Fruit fly (Drosophila melanogaster) whole organism, embryonic: Measurements from ENCODE around the gene CG14442.
A peak's percentile ranks its signal among the peaks of the same experiment; 100 is the strongest.

Experiments
- BEAF-32 ChIP-seq: fragments of 200-800 bp; sonication (Bioruptor generic); optimal IDR thresholded peaks from 3 replicates; lab custom pipeline; 2017; ENCODE audit warnings: missing biosample characterization, missing genetic modification characterization, mild to moderate bottlenecking, moderate library complexity, missing genetic modification reagents
- CG11695 ChIP-seq: fragments of 200-800 bp; sonication (Bioruptor generic); IDR thresholded peaks from 3 replicates; pipeline ENCODE4 v1.3.6; 2022; ENCODE audit warnings: missing biosample characterization, missing genetic modification characterization
- CG12769 ChIP-seq: fragments of 200-800 bp; sonication (Bioruptor generic); optimal IDR thresholded peaks from 2 replicates; lab custom pipeline; 2019; ENCODE audit warnings: missing biosample characterization, mild to moderate bottlenecking, missing genetic modification characterization, moderate library complexity
- CG13624 ChIP-seq: fragments of 200-800 bp; sonication (Bioruptor generic); optimal IDR thresholded peaks from 2 replicates; lab custom pipeline; 2016; ENCODE audit warnings: missing biosample characterization, missing genetic modification characterization
- CG1529 ChIP-seq: fragments of 200-800 bp; sonication (Bioruptor generic); optimal IDR thresholded peaks from 3 replicates; lab custom pipeline; 2018; ENCODE audit warnings: missing biosample characterization, missing genetic modification characterization
- CG15514 ChIP-seq: fragments of 200-800 bp; sonication (Bioruptor generic); optimal IDR thresholded peaks from 3 replicates; lab custom pipeline; 2017; ENCODE audit warnings: missing biosample characterization, missing genetic modification characterization, mild to moderate bottlenecking, moderate library complexity, missing genetic modification reagents
- CG2202 ChIP-seq: fragments of 200-800 bp; sonication (Bioruptor generic); optimal IDR thresholded peaks from 2 replicates; lab custom pipeline; 2018; ENCODE audit warnings: missing biosample characterization, mild to moderate bottlenecking, missing genetic modification characterization
- CG2875 ChIP-seq: fragments of 200-800 bp; sonication (Bioruptor generic); optimal IDR thresholded peaks from 2 replicates; lab custom pipeline; 2017; ENCODE audit warnings: missing biosample characterization, mild to moderate bottlenecking, missing genetic modification characterization, missing genetic modification reagents
- CG31441 ChIP-seq: fragments of 200-800 bp; sonication (Bioruptor generic); IDR thresholded peaks from 2 replicates; pipeline ENCODE4 v1.3.6; 2022; ENCODE audit warnings: missing biosample characterization, missing genetic modification characterization
- CG3847 ChIP-seq: fragments of 200-800 bp; sonication (Bioruptor generic); IDR thresholded peaks from 2 replicates; pipeline ENCODE4 v1.3.6; 2022; ENCODE audit warnings: missing biosample characterization, missing genetic modification characterization
- CG4707 ChIP-seq: fragments of 200-800 bp; sonication (Bioruptor generic); optimal IDR thresholded peaks from 2 replicates; lab custom pipeline; 2018; ENCODE audit warnings: missing biosample characterization, mild to moderate bottlenecking, missing genetic modification characterization, moderate library complexity
- CG5180 ChIP-seq: fragments of 200-800 bp; sonication (Bioruptor generic); optimal IDR thresholded peaks from 3 replicates; lab custom pipeline; 2017; ENCODE audit warnings: missing biosample characterization, missing genetic modification characterization, mild to moderate bottlenecking, moderate library complexity, missing genetic modification reagents
- CG6683 ChIP-seq: fragments of 200-800 bp; sonication (Bioruptor generic); optimal IDR thresholded peaks from 2 replicates; lab custom pipeline; 2017; ENCODE audit warnings: missing biosample characterization, mild to moderate bottlenecking, missing genetic modification characterization, missing genetic modification reagents
- CG6854 ChIP-seq: fragments of 200-800 bp; sonication (Bioruptor generic); optimal IDR thresholded peaks from 3 replicates; lab custom pipeline; 2017; ENCODE audit warnings: missing biosample characterization, mild to moderate bottlenecking, missing genetic modification characterization
- CG7786 ChIP-seq: fragments of 200-800 bp; sonication (Bioruptor generic); optimal IDR thresholded peaks from 2 replicates; lab custom pipeline; 2016; ENCODE audit warnings: missing biosample characterization, missing genetic modification characterization
- CG9437 ChIP-seq: fragments of 200-800 bp; sonication (Bioruptor generic); optimal IDR thresholded peaks from 2 replicates; lab custom pipeline; 2018; ENCODE audit warnings: missing biosample characterization, mild to moderate bottlenecking, missing genetic modification characterization
- CG9932 ChIP-seq: fragments of 200-800 bp; sonication (Bioruptor generic); IDR thresholded peaks from 2 replicates; pipeline ENCODE4 v1.3.6; 2022; ENCODE audit warnings: missing biosample characterization, missing genetic modification characterization
- CoRest ChIP-seq: fragments of 200-800 bp; sonication (Bioruptor generic); optimal IDR thresholded peaks from 3 replicates; lab custom pipeline; 2018; ENCODE audit warnings: missing biosample characterization, mild to moderate bottlenecking, missing genetic modification characterization, moderate library complexity
- Dfd ChIP-seq, 2 experiments: fragments of >200 bp; optimal IDR thresholded peaks; 2 replicates each; lab custom pipeline; 2017; ENCODE audit warnings: missing biosample characterization in 2 of 2, missing genetic modification characterization in 2 of 2
- Fer3 ChIP-seq: fragments of 200-800 bp; sonication (Bioruptor generic); optimal IDR thresholded peaks from 2 replicates; lab custom pipeline; 2018; ENCODE audit warnings: missing biosample characterization, mild to moderate bottlenecking, missing genetic modification characterization, moderate library complexity
- Gsc ChIP-seq: fragments of 200-800 bp; sonication (Bioruptor generic); IDR thresholded peaks from 2 replicates; pipeline ENCODE4 v1.3.6; 2022; ENCODE audit warnings: missing biosample characterization, missing genetic modification characterization
- Gug ChIP-seq: fragments of 200-800 bp; sonication (Bioruptor generic); IDR thresholded peaks from 4 replicates; pipeline ENCODE4 v1.3.6; 2022; ENCODE audit warnings: missing biosample characterization, missing genetic modification characterization
- HmgD ChIP-seq: fragments of 200-800 bp; sonication (Bioruptor generic); optimal IDR thresholded peaks from 3 replicates; lab custom pipeline; 2016; ENCODE audit warnings: missing biosample characterization, missing genetic modification characterization
- MBD-R2 ChIP-seq: fragments of 200-800 bp; sonication (Bioruptor generic); IDR thresholded peaks from 2 replicates; pipeline ENCODE4 v1.3.6; 2022; ENCODE audit warnings: missing biosample characterization, missing genetic modification characterization
- Mes4 ChIP-seq: fragments of 200-800 bp; sonication (Bioruptor generic); optimal IDR thresholded peaks from 2 replicates; lab custom pipeline; 2016; ENCODE audit warnings: missing biosample characterization, missing genetic modification characterization
- Mrtf ChIP-seq: fragments of 200-800 bp; sonication (Bioruptor generic); IDR thresholded peaks from 3 replicates; pipeline ENCODE4 v1.3.6; 2022; ENCODE audit warnings: missing biosample characterization, missing genetic modification characterization
- Stat92E ChIP-seq, 3 experiments: fragments of >200 bp in 2 of 3; fragments of 200-800 bp in 1 of 3; sonication (Bioruptor generic) in 1 of 3; optimal IDR thresholded peaks; 2 replicates each; lab custom pipeline; 2017 to 2019; ENCODE audit warnings: missing biosample characterization in 3 of 3, missing genetic modification characterization in 3 of 3, mild to moderate bottlenecking in 1 of 3, moderate library complexity in 1 of 3
- ash1 ChIP-seq: fragments of 200-800 bp; sonication (Bioruptor generic); optimal IDR thresholded peaks from 2 replicates; lab custom pipeline; 2018; ENCODE audit warnings: missing biosample characterization, mild to moderate bottlenecking, missing genetic modification characterization
- bigmax ChIP-seq: fragments of 200-800 bp; sonication (Bioruptor generic); optimal IDR thresholded peaks from 2 replicates; lab custom pipeline; 2018; ENCODE audit warnings: missing biosample characterization, mild to moderate bottlenecking, missing genetic modification characterization
- crc ChIP-seq: fragments of 200-800 bp; sonication (Bioruptor generic); optimal IDR thresholded peaks from 2 replicates; lab custom pipeline; 2016; ENCODE audit warnings: missing biosample characterization, missing genetic modification characterization
- en ChIP-seq: fragments of 200-800 bp; sonication (Bioruptor generic); optimal IDR thresholded peaks from 2 replicates; lab custom pipeline; 2016; ENCODE audit warnings: missing biosample characterization, missing genetic modification characterization
- eve ChIP-seq, 2 experiments: fragments of >200 bp; optimal IDR thresholded peaks; 2 replicates each; lab custom pipeline; 2017; ENCODE audit warnings: missing biosample characterization in 2 of 2, missing genetic modification characterization in 2 of 2
- fd3F ChIP-seq: fragments of 200-800 bp; sonication (Bioruptor generic); optimal IDR thresholded peaks from 2 replicates; lab custom pipeline; 2018; ENCODE audit warnings: missing biosample characterization, mild to moderate bottlenecking, missing genetic modification characterization, moderate library complexity
- lab ChIP-seq: fragments of 200-800 bp; sonication (Bioruptor generic); optimal IDR thresholded peaks from 3 replicates; lab custom pipeline; 2017; ENCODE audit warnings: missing biosample characterization, missing genetic modification characterization, mild to moderate bottlenecking, moderate library complexity, missing genetic modification reagents
- lbe ChIP-seq: fragments of 200-800 bp; sonication (Bioruptor generic); optimal IDR thresholded peaks from 2 replicates; lab custom pipeline; 2016; ENCODE audit warnings: missing biosample characterization, mild to moderate bottlenecking, missing genetic modification characterization
- lmd ChIP-seq: fragments of 200-800 bp; sonication (Bioruptor generic); IDR thresholded peaks from 2 replicates; pipeline ENCODE4 v1.3.6; 2022; ENCODE audit warnings: missing biosample characterization, missing genetic modification characterization
- odd ChIP-seq: fragments of 200-800 bp; sonication (Bioruptor generic); optimal IDR thresholded peaks from 2 replicates; lab custom pipeline; 2017; ENCODE audit warnings: missing biosample characterization, mild to moderate bottlenecking, missing genetic modification characterization
- peb ChIP-seq: fragments of 200-800 bp; sonication (Bioruptor generic); IDR thresholded peaks from 2 replicates; pipeline ENCODE4 v1.3.6; 2022; ENCODE audit warnings: missing biosample characterization, missing genetic modification characterization
- phol ChIP-seq: fragments of 200-800 bp; sonication (Bioruptor generic); optimal IDR thresholded peaks from 3 replicates; lab custom pipeline; 2018; ENCODE audit warnings: missing biosample characterization, mild to moderate bottlenecking, missing genetic modification characterization, moderate library complexity
- pnt ChIP-seq: fragments of 200-800 bp; sonication (Bioruptor generic); optimal IDR thresholded peaks from 3 replicates; lab custom pipeline; 2016; ENCODE audit warnings: missing biosample characterization, missing genetic modification characterization
- pzg ChIP-seq: fragments of 200-800 bp; sonication (Bioruptor generic); optimal IDR thresholded peaks from 3 replicates; lab custom pipeline; 2018; ENCODE audit warnings: missing biosample characterization, mild to moderate bottlenecking, missing genetic modification characterization, moderate library complexity
- ro ChIP-seq: fragments of 200-800 bp; sonication (Bioruptor generic); IDR thresholded peaks from 2 replicates; pipeline ENCODE4 v1.3.6; 2022; ENCODE audit warnings: missing biosample characterization, missing genetic modification characterization
- row ChIP-seq: fragments of 200-800 bp; sonication (Bioruptor generic); IDR thresholded peaks from 3 replicates; pipeline ENCODE4 v1.3.6; 2022; ENCODE audit warnings: missing biosample characterization, missing genetic modification characterization
- salm ChIP-seq: fragments of 200-800 bp; sonication (Bioruptor generic); optimal IDR thresholded peaks from 2 replicates; lab custom pipeline; 2018; ENCODE audit warnings: missing biosample characterization, mild to moderate bottlenecking, missing genetic modification characterization
- sd ChIP-seq: fragments of 200-800 bp; sonication (Bioruptor generic); optimal IDR thresholded peaks from 3 replicates; lab custom pipeline; 2018; ENCODE audit warnings: missing biosample characterization, mild to moderate bottlenecking, missing genetic modification characterization, moderate library complexity
- shn ChIP-seq: fragments of 200-800 bp; sonication (Bioruptor generic); optimal IDR thresholded peaks from 3 replicates; lab custom pipeline; 2016; ENCODE audit warnings: missing biosample characterization, missing genetic modification characterization
- so ChIP-seq: fragments of 200-800 bp; sonication (Bioruptor generic); IDR thresholded peaks from 3 replicates; pipeline ENCODE4 v1.3.6; 2022; ENCODE audit warnings: missing biosample characterization, missing genetic modification characterization
- stc ChIP-seq: fragments of 200-800 bp; sonication (Bioruptor generic); IDR thresholded peaks from 2 replicates; pipeline ENCODE4 v1.3.6; 2022; ENCODE audit warnings: missing biosample characterization, missing genetic modification characterization
- tio ChIP-seq: fragments of 200-800 bp; sonication (Bioruptor generic); optimal IDR thresholded peaks from 2 replicates; lab custom pipeline; 2017; ENCODE audit warnings: missing biosample characterization, missing genetic modification characterization, inconsistent platforms
- zen2 ChIP-seq: fragments of 200-800 bp; sonication (Bioruptor generic); IDR thresholded peaks from 3 replicates; pipeline ENCODE4 v1.3.6; 2022; ENCODE audit warnings: missing biosample characterization, missing genetic modification characterization; ENCODE audit not compliant: partially characterized antibody

Gene CG14442

dm6 chrX:6696467-6696866, 1.7 kb upstream of the CG14442 start (continued):
- TF ChIP-seq lab: peak; percentile 89
- peak; percentile 45 for TF ChIP-seq salm (tag; lab: Kevin White, UChicago)
- no peak for TF ChIP-seq Dfd (GFP tag; optimal IDR thresholded peaks at IDR 0.05; lab: Kevin White, UChicago)
- peak; percentile 9 for TF ChIP-seq en
- TF ChIP-seq CG6854: peak; percentile 74
- TF ChIP-seq CG3847 (GFP tag; lab: Robert Waterston, UW): peak; percentile 59; the same call in 1 of the 2 replicates
- TF ChIP-seq fd3F (GFP tag; lab: Kevin White, UChicago): peak; percentile 41
- peak; percentile 63 for TF ChIP-seq odd (GFP tag; lab: Kevin White, UChicago)
- peak; percentile 68 for TF ChIP-seq CoRest (tag; lab: Kevin White, UChicago)
- TF ChIP-seq zen2 (GFP tag; lab: Robert Waterston, UW): no peak
- peak; percentile 85 for TF ChIP-seq row (GFP tag; lab: Robert Waterston, UW)
- no peak for TF ChIP-seq CG12769 (tag; lab: Kevin White, UChicago)
- no peak for TF ChIP-seq peb (GFP tag; lab: Robert Waterston, UW)
- peak; percentile 52 for TF ChIP-seq CG7786
- peak; percentile 66 for TF ChIP-seq CG6683 (GFP tag; lab: Kevin White, UChicago)
- no peak for TF ChIP-seq ash1 (GFP tag; lab: Kevin White, UChicago)
- TF ChIP-seq BEAF-32: no peak
- TF ChIP-seq eve (GFP tag; optimal IDR thresholded peaks at IDR 0.05; lab: Kevin White, UChicago): no peak
- TF ChIP-seq bigmax: no peak
- TF ChIP-seq lbe (GFP tag; lab: Kevin White, UChicago): peak; percentile 7
- TF ChIP-seq CG1529 (GFP tag; lab: Kevin White, UChicago): peak; percentile 54
- TF ChIP-seq shn (GFP tag; lab: Kevin White, UChicago): peak; percentile 10
- peak; percentile 27 for TF ChIP-seq CG2202 (tag; lab: Kevin White, UChicago)
- peak; percentile 31 for TF ChIP-seq CG2875 (GFP tag; lab: Kevin White, UChicago)
- peak; percentile 34 for TF ChIP-seq pnt (GFP tag; lab: Kevin White, UChicago)
- no peak for TF ChIP-seq Stat92E (GFP tag; optimal IDR thresholded peaks at IDR 0.05; lab: Kevin White, UChicago)
- peak; percentile 38 for TF ChIP-seq CG13624 (GFP tag; lab: Kevin White, UChicago)
- peak; percentile 59 for TF ChIP-seq phol (tag; lab: Kevin White, UChicago)
- TF ChIP-seq Fer3 (tag; lab: Kevin White, UChicago): peak; percentile 58
- peak; percentile 75 for TF ChIP-seq CG31441 (GFP tag; lab: Robert Waterston, UW)
- peak; percentile 46 for TF ChIP-seq CG9437 (GFP tag; lab: Kevin White, UChicago)
- TF ChIP-seq Mrtf (GFP tag; lab: Robert Waterston, UW): 0 out of 3 replicates have a peak, but pooled peaks have one; percentile 49
- peak; percentile 58 for TF ChIP-seq lmd
- TF ChIP-seq sd: peak; percentile 17
- no peak for TF ChIP-seq pzg (GFP tag; lab: Kevin White, UChicago)
- TF ChIP-seq crc (GFP tag; lab: Kevin White, UChicago): peak; percentile 48
- TF ChIP-seq Mes4 (GFP tag; lab: Kevin White, UChicago): peak; percentile 44
- TF ChIP-seq CG4707: peak; percentile 26
- peak; percentile 39; the same call in 1 of the 2 replicates for TF ChIP-seq MBD-R2 (GFP tag; lab: Robert Waterston, UW)
- TF ChIP-seq CG9932 (GFP tag; lab: Robert Waterston, UW): peak; percentile 63
- peak; percentile 80; the same call in 2 of the 3 replicates for TF ChIP-seq so (GFP tag; lab: Robert Waterston, UW)
- TF ChIP-seq tio: no peak
- peak; percentile 81 for TF ChIP-seq CG11695
- TF ChIP-seq HmgD (GFP tag; lab: Kevin White, UChicago): peak; percentile 30
- TF ChIP-seq Gsc: no peak
- TF ChIP-seq stc (GFP tag; lab: Robert Waterston, UW): peak; percentile 70
- peak; percentile 24; the same call in 1 of the 4 replicates for TF ChIP-seq Gug (GFP tag; lab: Robert Waterston, UW)
- TF ChIP-seq CG15514: peak; percentile 71
- peak; percentile 58 for TF ChIP-seq CG5180
- no peak for TF ChIP-seq ro (GFP tag; lab: Robert Waterston, UW)
